Worm (Caenorhabditis elegans): ENCODE results near the gene hrg-4.

Gene hrg-4

DNA sequence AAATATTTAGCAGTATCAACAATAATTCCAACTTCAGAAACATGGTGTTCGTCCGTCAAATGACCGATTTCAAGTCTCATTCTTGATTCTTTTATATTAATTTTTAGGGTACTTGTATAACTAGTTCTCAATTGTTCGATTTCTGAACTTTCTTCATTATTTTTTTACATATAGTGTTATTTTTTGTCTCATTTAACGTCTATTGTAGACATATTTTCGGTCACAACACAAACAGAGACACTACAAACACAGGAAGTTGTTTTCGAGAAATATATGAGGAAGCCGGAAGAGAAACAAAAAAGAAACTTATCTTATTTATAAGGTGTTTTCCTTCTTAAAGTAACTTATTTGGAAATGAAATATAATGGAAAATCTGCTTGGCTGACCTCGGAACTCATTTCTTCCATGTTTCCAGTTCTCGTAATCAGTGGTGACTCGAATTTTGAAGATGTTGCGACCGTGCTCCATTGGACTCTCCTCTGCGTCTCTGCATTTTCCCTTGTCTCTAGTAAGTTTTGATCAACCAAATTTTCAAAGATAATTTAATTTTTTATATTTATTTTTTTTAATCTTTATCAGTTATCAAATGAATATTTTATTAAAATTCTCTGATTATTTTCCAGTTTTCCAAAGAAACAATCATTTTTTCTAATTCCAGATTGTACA is 23.0 kb upstream of the hrg-4 start, which contains the start of the genes F36H1.12 and lin-3:
TSS of gene F36H1.12 (minus strand) at position 51 of the 666 bp plus-strand sequence.
TSS of gene lin-3 (plus strand) at position 657 of the 666 bp plus-strand sequence.
- no peak for TF ChIP-seq mls-2 (tag; optimal IDR thresholded peaks at IDR 0.05)
- TF ChIP-seq snpc-4 (tag; optimal IDR thresholded peaks at IDR 0.05): no peak
- no peak for TF ChIP-seq flh-1 (GFP tag; optimal IDR thresholded peaks at IDR 0.05)
- no peak for TF ChIP-seq mep-1 (tag; optimal IDR thresholded peaks at IDR 0.05)
- TF ChIP-seq ceh-43 (GFP tag; optimal IDR thresholded peaks at IDR 0.05): no peak
- no peak for TF ChIP-seq lin-32 (GFP tag; optimal IDR thresholded peaks at IDR 0.05)
- TF ChIP-seq elt-3 (tag; optimal IDR thresholded peaks at IDR 0.05): no peak
- no peak for TF ChIP-seq unc-62 (GFP tag; optimal IDR thresholded peaks at IDR 0.05)
- TF ChIP-seq lsy-2 (tag; optimal IDR thresholded peaks at IDR 0.05): no peak
- no peak for TF ChIP-seq blmp-1 (tag; optimal IDR thresholded peaks at IDR 0.05)
- no peak for TF ChIP-seq ham-2 (GFP tag; optimal IDR thresholded peaks at IDR 0.05)
- no peak for TF ChIP-seq ztf-11 (tag; optimal IDR thresholded peaks at IDR 0.05)
- TF ChIP-seq drap-1 (GFP tag; optimal IDR thresholded peaks at IDR 0.05): no peak
- TF ChIP-seq pha-4 (tag; optimal IDR thresholded peaks at IDR 0.05): no peak
- TF ChIP-seq sptf-1 (tag; optimal IDR thresholded peaks at IDR 0.05): no peak
- TF ChIP-seq ceh-83 (GFP tag; optimal IDR thresholded peaks at IDR 0.05): no peak

DNA sequence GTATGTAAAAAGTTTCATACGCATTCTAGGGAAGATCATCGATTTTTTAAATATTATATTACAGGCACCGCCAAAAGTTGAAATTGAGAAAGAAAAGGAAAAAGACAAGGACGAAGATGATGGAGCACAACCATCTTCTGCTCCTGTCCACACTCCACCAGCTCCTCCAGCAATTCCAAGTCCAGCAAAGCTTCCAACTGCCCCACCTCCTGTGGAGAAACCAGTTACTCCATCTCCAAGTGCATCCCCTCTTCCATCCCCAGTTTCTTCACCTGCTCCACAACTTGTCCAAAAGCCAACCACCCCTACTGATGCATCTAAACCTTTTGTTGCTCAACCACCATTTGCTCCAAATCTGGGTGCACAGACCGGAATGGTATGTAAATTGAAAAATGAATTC is 21.2 kb upstream of the hrg-4 start:
- TF ChIP-seq lsy-2 (tag; optimal IDR thresholded peaks at IDR 0.05) (no peak), mep-1 (tag; optimal IDR thresholded peaks at IDR 0.05) (no peak), drap-1 (GFP tag; optimal IDR thresholded peaks at IDR 0.05) (no peak), ces-1 (GFP tag; optimal IDR thresholded peaks at IDR 0.05) (no peak)

DNA sequence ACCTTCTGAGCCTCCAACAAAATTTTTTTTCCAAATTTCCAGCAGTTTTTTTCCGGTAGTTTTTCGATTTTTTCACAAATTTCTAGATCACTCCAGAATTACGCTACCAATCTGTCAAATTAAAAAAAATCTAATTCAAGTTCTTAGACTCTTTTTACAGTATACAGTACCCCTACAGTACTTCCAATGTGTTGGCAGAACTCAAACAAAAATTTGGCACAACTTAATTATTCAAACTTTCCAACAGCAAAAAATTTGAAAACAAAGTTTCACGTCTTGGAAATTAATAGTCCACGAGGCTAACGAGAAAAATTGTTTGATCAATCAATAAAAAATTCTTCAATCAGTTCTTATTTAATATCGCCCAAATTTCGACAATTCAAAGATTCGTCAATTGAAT is 19.0 kb upstream of the hrg-4 start, which contains the start of gene F36H1.3:
TSS of gene F36H1.3 (plus strand) at position 323 of the 400 bp plus-strand sequence.
- TF ChIP-seq ces-1 (GFP tag; optimal IDR thresholded peaks at IDR 0.05) (no peak), nhr-12 (tag; optimal IDR thresholded peaks at IDR 0.05) (no peak), snpc-4 (tag; optimal IDR thresholded peaks at IDR 0.05) (no peak), hlh-1 (tag; optimal IDR thresholded peaks at IDR 0.05) (no peak), drap-1 (GFP tag; optimal IDR thresholded peaks at IDR 0.05) (no peak), ztf-11 (tag; optimal IDR thresholded peaks at IDR 0.05) (no peak), cnd-1 (tag; optimal IDR thresholded peaks at IDR 0.05) (no peak), pha-4 (tag; optimal IDR thresholded peaks at IDR 0.05) (no peak), nhr-2 (tag; optimal IDR thresholded peaks at IDR 0.05) (no peak), unc-39 (tag; optimal IDR thresholded peaks at IDR 0.05) (no peak), nhr-237 (tag; optimal IDR thresholded peaks at IDR 0.05) (no peak), ceh-43 (GFP tag; optimal IDR thresholded peaks at IDR 0.05) (no peak), unc-62 (GFP tag; optimal IDR thresholded peaks at IDR 0.05) (no peak), sem-2 (GFP tag; optimal IDR thresholded peaks at IDR 0.05) (no peak), mab-5 (tag; optimal IDR thresholded peaks at IDR 0.05) (no peak), ceh-83 (GFP tag; optimal IDR thresholded peaks at IDR 0.05) (no peak), lin-13 (tag; optimal IDR thresholded peaks at IDR 0.05) (no peak), M03D4.4 (tag; optimal IDR thresholded peaks at IDR 0.05) (no peak)

DNA sequence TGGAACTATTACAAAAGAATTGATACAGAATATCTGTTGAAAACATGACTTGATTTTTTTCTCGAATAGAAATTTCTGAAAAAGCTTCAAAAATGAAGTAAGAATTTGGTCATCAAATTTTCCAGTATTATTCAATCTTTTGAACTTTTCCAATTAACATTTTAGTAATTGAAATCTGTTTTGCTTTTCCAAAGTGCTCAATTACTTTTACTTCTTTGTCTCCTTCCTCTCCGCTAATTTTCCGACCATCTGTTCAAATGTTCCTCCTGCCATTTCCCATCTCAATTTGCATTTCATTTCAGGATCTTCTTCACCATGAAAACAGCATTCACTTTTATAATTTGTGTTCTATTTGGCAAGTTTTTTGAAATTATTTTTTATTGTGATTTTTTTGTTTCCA is 18.1 kb upstream of the hrg-4 start, which contains the start of gene F36H1.11:
TSS of gene F36H1.11 (plus strand) at position 301 of the 400 bp plus-strand sequence.
- TF ChIP-seq M03D4.4 (tag; optimal IDR thresholded peaks at IDR 0.05) (no peak), snpc-4 (tag; optimal IDR thresholded peaks at IDR 0.05) (no peak), blmp-1 (tag; optimal IDR thresholded peaks at IDR 0.05) (no peak), nhr-2 (tag; optimal IDR thresholded peaks at IDR 0.05) (no peak), ces-1 (GFP tag; optimal IDR thresholded peaks at IDR 0.05) (peak; percentile 79), cnd-1 (tag; optimal IDR thresholded peaks at IDR 0.05) (peak; percentile 18), mab-5 (tag; optimal IDR thresholded peaks at IDR 0.05) (no peak), mls-2 (tag; optimal IDR thresholded peaks at IDR 0.05) (no peak), elt-3 (tag; optimal IDR thresholded peaks at IDR 0.05) (no peak), flh-1 (GFP tag; optimal IDR thresholded peaks at IDR 0.05) (no peak), unc-120 (tag; optimal IDR thresholded peaks at IDR 0.05; ENCODE audit: poor library complexity, severe bottlenecking) (no peak)

DNA sequence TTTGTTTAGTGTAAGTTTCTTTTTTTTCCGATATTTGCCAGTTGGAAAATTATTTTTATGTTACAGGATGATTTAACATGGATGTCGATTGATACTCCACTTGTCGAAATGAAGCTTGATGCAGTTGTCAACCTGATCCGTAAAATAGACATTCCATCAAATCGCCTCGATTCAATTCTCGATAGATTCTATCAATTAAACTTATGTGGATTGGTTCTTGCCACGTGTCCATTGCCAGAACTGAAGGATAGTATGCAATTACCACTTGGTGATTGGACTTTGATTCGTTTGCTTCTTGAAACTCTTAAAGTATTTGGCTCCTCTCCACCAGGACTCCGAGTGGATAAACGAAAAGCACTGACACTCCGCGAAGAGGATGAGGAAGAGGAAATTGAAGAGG is 13.6 kb upstream of the hrg-4 start:
- TF ChIP-seq ces-1 (GFP tag; optimal IDR thresholded peaks at IDR 0.05) (no peak), elt-1 (tag; optimal IDR thresholded peaks at IDR 0.05; ENCODE audit: borderline replicate concordance, insufficient read depth) (no peak), ceh-83 (GFP tag; optimal IDR thresholded peaks at IDR 0.05) (no peak), drap-1 (GFP tag; optimal IDR thresholded peaks at IDR 0.05) (no peak), ham-2 (GFP tag; optimal IDR thresholded peaks at IDR 0.05) (no peak)
